Fruit fly (Drosophila melanogaster): ENCODE measurements around the gene epsilonCOP.

DNA sequence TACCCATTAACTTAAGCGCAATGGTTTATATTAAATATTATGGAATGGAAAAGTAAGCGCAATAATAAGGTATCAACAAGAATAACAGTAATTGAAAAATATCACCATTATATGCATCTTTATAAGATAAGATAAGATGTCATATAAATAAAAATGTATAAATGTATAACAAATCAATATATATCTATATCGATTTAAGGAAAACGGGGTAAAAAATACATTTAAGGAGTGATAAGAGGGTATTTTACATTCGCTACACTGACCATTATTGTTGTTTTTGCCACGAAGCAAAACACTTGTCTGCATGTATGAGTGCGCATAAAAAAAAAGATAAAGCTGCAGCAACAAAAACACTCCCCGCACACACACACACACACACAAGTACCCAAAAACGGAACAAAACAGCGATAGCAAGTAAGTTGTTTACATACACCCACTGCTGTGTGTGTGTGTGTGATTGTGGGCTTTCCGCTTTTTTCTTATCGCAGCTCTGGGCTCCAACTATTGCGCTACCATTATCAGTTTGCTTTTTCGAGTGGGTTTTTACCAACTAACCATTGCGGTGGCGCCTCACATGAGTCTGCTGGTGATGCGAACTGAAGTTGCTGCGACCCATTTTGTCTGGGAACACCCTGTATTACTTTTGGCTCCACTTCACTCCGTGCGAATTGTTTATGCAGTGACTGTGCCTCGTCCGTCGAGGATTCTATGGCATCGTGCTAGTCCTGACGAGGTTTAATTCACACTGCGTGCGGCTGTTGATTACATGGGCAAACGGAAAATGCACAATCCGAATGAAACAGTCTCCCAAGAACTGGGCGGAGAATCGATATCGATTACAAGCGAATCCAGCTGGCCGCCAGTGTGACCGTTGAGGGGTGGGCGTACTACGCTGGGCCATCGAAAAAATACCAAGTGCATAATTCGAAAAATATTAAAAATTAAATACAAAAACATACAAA is 15.5 kb upstream of the epsilonCOP start, which contains the start of gene mmy:
- peak; percentile 43; the same call in 1 of the 2 replicates for TF ChIP-seq Gug (GFP tag; IDR thresholded peaks at IDR 0.05)
- TF ChIP-seq Blimp-1 (GFP tag; optimal IDR thresholded peaks at IDR 0.05), result no peak
- TF ChIP-seq CG16779 (tag; optimal IDR thresholded peaks at IDR 0.05), result peak; percentile 59
- peak; percentile 59 for TF ChIP-seq CG11762 (GFP tag; optimal IDR thresholded peaks at IDR 0.05; ENCODE audit: insufficient read depth)
- TF ChIP-seq topi (GFP tag; optimal IDR thresholded peaks at IDR 0.05), result peak; percentile 35
- TF ChIP-seq Lpt (GFP tag; optimal IDR thresholded peaks at IDR 0.05), result peak; percentile 47
